Fruit fly (Drosophila melanogaster) whole organism, prepupa: ENCODE results near the gene Ets21C.

ENCODE experiments used
- CG15336 ChIP-seq: fragments of 200-800 bp; sonication (Bioruptor generic); IDR thresholded peaks from 2 replicates; pipeline ENCODE4 v1.3.6; 2022; ENCODE audit warnings: missing biosample characterization, missing genetic modification characterization
- CG3032 ChIP-seq: fragments of 200-800 bp; optimal IDR thresholded peaks from 2 replicates; lab custom pipeline; 2019; ENCODE audit warnings: missing biosample characterization, mild to moderate bottlenecking, missing genetic modification characterization, moderate library complexity
- CG8319 ChIP-seq: fragments of 200-800 bp; sonication (Bioruptor generic); optimal IDR thresholded peaks from 3 replicates; lab custom pipeline; 2016; ENCODE audit warnings: missing biosample characterization, missing genetic modification characterization
- Lpt ChIP-seq: fragments of 200-800 bp; sonication (Bioruptor generic); optimal IDR thresholded peaks from 3 replicates; lab custom pipeline; 2016; ENCODE audit warnings: missing biosample characterization, missing genetic modification characterization
- esn ChIP-seq: fragments of 200-800 bp; sonication (Bioruptor generic); optimal IDR thresholded peaks from 2 replicates; lab custom pipeline; 2016; ENCODE audit warnings: missing biosample characterization, mild to moderate bottlenecking, missing genetic modification characterization, moderate library complexity
- fd59A ChIP-seq: fragments of 200-800 bp; sonication (Bioruptor generic); optimal IDR thresholded peaks from 2 replicates; lab custom pipeline; 2017; ENCODE audit warnings: missing biosample characterization, mild to moderate bottlenecking, missing genetic modification characterization, missing genetic modification reagents
- fkh ChIP-seq: fragments of 200-800 bp; sonication (Bioruptor generic); optimal IDR thresholded peaks from 3 replicates; lab custom pipeline; 2017; ENCODE audit warnings: missing biosample characterization, mild to moderate bottlenecking, missing genetic modification characterization, moderate library complexity
- vri ChIP-seq: fragments of 200-800 bp; sonication (Bioruptor generic); optimal IDR thresholded peaks from 3 replicates; lab custom pipeline; 2016; ENCODE audit warnings: missing biosample characterization, mild to moderate bottlenecking, missing genetic modification characterization

- TF ChIP-seq vri (GFP tag; lab: Kevin White, UChicago) (no peak), CG8319 (GFP tag; lab: Kevin White, UChicago) (no peak), esn (GFP tag; lab: Kevin White, UChicago) (peak; percentile 43), fd59A (GFP tag; lab: Kevin White, UChicago) (no peak), Lpt (GFP tag; lab: Kevin White, UChicago) (no peak), CG3032 (tag; lab: Kevin White, UChicago) (no peak), CG15336 (GFP tag; lab: Robert Waterston, UW) (no peak), fkh (GFP tag; lab: Kevin White, UChicago) (no peak)
These were observed 11.2 kb upstream of the Ets21C start, which contains the start of the genes uncNacbeta and CG2794 for dm6 chr2L:563769-564550.
